Fruit fly (Drosophila melanogaster) whole organism: Measurements from ENCODE around the gene CG7110.
A peak's percentile ranks its signal among the peaks of the same experiment; 100 is the strongest.

ENCODE experiments used
- CG8478 ChIP-seq: fragments of >200 bp; optimal IDR thresholded peaks from 2 replicates; lab custom pipeline; 2018; ENCODE audit warnings: inconsistent platforms
- Dll ChIP-seq: fragments of >200 bp; optimal IDR thresholded peaks from 2 replicates; lab custom pipeline; 2017
- EcR ChIP-seq, 2 experiments: fragments of >200 bp; optimal IDR thresholded peaks; 2 replicates each; lab custom pipeline; 2017; ENCODE audit warnings: missing biosample characterization in 2 of 2, missing genetic modification characterization in 2 of 2, missing genetic modification reagents in 2 of 2
- pan ChIP-seq: fragments of >200 bp; optimal IDR thresholded peaks from 2 replicates; lab custom pipeline; 2017
- psq ChIP-seq: fragments of >200 bp; optimal IDR thresholded peaks from 2 replicates; lab custom pipeline; 2017
- usp ChIP-seq: fragments of >200 bp; optimal IDR thresholded peaks from 2 replicates; lab custom pipeline; 2017; ENCODE audit warnings: missing biosample characterization, missing genetic modification characterization, mixed read lengths

Gene CG7110

DNA sequence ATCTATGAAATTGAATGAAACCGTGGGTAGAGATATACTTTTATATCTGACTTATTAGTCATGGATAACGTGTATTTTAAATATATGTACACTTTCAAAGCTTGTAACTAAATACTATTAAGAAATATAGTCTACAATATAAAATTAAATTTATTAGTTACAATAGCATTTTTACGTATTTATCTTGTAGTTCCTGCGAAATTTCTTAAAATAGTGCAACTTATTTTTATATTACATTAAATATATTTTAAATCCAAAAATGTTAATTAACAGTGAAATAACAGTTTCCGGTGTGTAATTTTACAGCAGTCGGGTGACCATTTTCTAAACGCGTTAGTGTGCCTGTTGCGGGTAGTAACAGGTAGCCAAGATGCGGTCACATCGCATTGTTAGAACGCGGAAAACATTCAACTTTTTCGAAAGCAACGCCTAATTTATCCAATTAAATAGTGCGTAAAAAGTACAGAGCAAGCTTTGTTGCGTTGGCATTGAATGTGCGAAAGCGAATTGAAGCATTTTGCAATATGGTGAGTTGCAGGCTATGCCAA, at the start of gene CG7110, which contains the start of gene CG10859:
CG7110 (plus strand) TSS at position 378 of the 548 bp plus-strand sequence.
CG10859 (minus strand) TSS at position 51 of the 548 bp plus-strand sequence.
- no peak for TF ChIP-seq psq
- TF ChIP-seq CG8478: no peak
- no peak for TF ChIP-seq Dll

DNA sequence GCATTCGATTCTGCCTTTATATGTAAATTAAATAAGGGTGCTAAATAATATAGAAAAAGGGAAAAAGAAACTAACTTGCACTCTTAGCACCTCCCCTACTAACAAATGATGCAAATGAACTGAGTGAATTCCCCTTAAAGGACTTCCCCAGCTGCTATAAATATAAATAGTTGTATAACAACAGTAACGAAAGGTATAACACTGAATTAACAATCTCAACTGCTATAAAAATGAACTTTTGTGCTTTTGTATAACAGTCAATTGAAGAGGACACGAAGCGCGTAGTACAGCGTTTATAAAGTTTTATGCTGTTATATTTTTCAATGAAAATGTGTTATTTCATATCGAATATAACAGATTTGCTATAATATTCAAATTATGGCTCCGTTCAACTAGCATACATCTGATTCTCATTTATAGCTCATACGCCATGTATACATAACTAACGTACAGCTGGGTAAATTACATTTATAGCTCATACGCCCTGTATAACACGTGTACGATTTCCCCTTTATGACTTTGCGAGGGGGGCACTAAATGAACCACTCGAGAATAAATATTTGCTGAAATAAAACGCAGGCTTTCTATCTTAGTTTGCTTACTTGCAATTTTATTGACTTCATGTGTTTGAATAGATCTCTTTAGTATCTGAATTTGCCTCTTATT, 49.4 kb upstream of the CG7110 start:
- TF ChIP-seq usp (no peak), EcR (GFP tag; optimal IDR thresholded peaks at IDR 0.05; lab: Kevin White, UChicago) (no peak), CG8478 (no peak), Dll (no peak), pan (no peak), psq (no peak)

DNA sequence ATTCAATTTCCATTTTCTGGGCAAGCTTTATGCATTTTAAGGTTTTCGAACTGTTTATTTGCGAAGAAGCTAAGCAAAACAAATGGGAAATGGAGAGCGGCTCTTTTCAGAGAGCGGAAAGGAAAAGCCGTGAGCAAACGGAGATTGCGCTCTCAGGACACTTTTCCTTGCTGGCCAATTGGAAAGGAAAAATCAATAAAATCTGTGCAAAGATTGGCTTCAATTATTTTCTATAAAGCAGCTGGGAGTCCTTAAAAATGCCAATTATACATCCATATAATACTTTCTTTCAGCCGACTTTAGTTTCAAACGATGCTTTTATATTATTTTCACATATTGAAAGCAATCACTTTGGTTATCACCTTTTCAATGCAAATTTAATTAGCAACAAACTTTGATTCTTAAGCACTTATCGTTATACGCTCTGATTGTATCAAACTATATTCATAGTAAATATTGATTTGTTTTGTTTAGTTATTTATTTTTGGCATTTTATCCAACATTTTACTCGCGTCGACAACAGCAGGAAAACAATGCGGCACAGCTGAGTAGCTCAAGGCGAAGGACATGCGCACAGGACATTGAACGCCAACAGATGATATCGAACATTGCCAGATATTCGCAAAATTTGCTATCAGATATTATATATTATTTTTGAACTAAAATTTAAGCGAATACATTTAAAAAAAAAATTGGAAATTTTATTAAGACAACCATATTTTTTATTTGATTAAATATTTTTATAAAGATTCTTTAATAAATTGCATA, 44.0 kb upstream of the CG7110 start, which contains the start of gene CG9395:
CG9395 (minus strand) TSS at position 494 of the 768 bp plus-strand sequence.
- TF ChIP-seq Dll (no peak), pan (no peak), CG8478 (no peak), EcR (GFP tag; optimal IDR thresholded peaks at IDR 0.05; lab: Kevin White, UChicago) (no peak), psq (no peak), usp (no peak)

DNA sequence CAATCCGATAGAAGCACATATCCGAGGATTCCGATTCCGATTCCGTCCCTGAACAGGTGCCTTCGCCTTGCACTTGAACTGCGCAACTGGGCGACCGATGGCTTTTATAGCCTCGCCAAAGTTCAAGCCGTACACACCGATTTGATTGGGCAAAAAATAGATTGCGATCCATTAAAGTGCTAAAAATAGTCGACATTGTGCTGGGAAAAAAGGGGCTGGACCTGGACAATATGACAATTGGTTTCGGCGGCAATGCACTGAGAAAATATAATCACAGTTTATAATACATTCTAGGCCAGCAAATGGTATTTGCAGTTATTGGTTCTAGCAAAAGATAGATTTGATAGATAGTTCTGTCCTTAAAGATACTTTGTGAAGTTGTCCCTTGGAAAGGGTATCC, 37.3 kb upstream of the CG7110 start, which contains the start of gene CG9377:
CG9377 (minus strand) TSS at position 101 of the 400 bp plus-strand sequence.
- TF ChIP-seq usp (no peak), pan (no peak), CG8478 (no peak), EcR (GFP tag; optimal IDR thresholded peaks at IDR 0.05; lab: Kevin White, UChicago) (no peak), psq (no peak), Dll (no peak)

DNA sequence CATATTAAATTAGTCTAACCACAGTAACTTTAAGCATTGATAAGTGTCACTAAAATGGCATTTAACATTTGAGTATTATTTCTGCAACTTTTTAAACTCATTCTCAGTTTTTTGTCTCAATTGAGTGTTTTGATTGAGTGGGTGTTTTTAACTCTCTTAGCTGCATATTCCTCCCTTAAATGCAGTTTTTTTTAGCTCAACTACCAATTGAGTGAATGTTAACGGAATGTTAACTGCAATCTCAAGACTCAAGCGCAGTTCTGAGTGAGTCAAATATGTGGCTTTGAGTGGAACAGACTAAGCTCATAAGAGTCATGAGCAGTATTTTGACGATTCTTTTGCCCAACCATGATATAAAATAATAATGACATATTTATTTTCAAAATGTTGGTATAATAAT, 35.8 kb upstream of the CG7110 start:
- no peak for TF ChIP-seq Dll

DNA sequence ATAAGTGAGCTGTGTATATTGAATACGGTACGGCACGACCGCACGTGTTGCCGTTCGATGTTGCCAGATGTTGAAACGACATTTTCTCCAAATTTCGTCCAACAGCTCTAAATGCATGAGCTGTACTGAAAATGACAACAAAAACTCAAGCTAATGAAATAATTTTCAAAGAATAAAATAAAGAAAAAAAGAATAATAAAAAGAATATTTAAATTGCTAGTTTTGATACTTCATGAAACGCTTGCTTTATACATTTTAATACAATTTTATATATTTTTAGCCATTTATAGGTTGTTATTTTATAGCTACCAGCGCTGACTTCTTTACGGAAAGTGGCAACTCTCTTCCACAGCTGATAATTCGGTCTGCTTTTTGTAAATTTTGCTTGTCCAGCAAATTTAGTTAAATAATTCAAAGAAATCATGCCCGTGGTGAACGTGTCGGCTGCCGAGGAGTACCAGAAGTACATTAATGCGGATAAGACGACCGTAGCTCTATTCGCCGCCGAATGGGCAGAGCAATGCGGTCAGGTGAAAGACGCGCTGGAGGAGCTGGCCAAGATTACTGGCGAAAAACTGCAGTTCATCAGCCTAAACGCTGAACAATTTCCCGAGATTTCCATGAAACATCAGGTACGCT, 32.6 kb upstream of the CG7110 start, which contains the start of the genes Nnp-1 and Grx3:
Nnp-1 (minus strand) TSS at position 81 of the 639 bp plus-strand sequence.
Grx3 (plus strand) TSS at position 339 of the 639 bp plus-strand sequence.
- TF ChIP-seq CG8478 (no peak), usp (no peak), psq (no peak), pan (no peak), Dll (no peak), EcR (GFP tag; optimal IDR thresholded peaks at IDR 0.05; lab: Kevin White, UChicago) (no peak)

DNA sequence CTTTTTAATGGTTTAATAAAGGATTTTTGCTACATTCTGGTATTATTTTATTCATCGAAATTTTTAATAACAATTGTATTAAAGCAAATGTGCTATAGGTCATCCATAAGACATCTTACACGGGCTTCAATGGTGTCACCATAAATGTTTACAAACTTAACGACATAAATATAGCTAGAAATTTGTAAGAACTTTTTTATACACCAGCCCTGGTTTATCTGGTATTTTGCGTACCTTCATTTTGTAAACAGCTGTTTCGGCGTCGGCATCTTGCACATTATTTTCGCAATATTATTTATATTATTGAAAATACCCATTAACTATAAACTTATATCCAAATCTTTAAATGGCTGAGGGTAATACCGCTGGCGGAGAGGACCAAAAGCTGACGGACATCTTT, 31.4 kb upstream of the CG7110 start, which contains the start of gene Tap42:
Tap42 (plus strand) TSS at position 240 of the 400 bp plus-strand sequence.
- TF ChIP-seq usp (no peak), EcR (GFP tag; optimal IDR thresholded peaks at IDR 0.05; lab: Kevin White, UChicago) (no peak), psq (no peak), CG8478 (no peak), Dll (no peak), pan (no peak)

DNA sequence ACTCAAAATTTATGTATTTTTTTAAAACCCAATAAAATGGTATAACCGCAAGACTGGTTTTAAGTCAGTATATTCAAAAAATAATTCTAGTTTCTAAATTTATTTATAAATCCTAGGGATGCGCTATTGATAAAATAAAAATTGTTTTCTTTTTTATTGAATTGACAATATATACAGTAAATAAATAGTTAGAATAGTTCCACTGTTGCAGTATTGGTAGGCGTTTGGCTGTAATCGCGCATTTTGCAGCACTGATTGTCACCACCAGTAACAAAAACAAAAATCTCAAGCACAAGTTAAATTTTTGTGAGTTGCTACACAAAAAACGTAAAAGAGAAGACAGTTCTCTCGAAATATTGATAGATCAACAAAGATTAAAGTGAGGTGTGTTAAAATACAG, 29.9 kb upstream of the CG7110 start, which contains the start of gene CG31855:
CG31855 (plus strand) TSS at position 265 of the 400 bp plus-strand sequence.
- no peak for TF ChIP-seq psq
- no peak for TF ChIP-seq EcR (GFP tag; optimal IDR thresholded peaks at IDR 0.05; lab: Kevin White, UChicago)
- TF ChIP-seq usp: no peak
- no peak for TF ChIP-seq CG8478
- TF ChIP-seq pan: no peak
- no peak for TF ChIP-seq Dll

DNA sequence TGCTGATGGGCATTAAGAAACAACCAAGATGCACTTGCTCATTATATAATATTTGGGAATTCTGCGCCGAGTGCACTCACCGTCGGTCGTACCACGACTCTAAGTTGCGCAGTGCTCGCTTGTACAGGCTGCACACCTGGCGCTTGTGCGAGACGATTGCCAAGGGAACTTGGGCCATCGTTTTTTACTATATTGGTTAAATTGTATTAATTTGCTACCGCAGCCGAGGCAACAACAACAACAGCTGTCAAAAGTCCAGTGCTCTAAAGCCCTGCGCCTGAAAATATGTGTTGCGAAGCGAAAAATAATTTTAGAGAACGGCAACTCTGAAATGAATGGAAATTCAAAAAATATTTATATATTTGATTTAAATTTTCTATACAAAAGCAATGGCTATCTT, 28.0 kb upstream of the CG7110 start, which contains the start of gene ND-B22:
ND-B22 (minus strand) TSS at position 349 of the 400 bp plus-strand sequence.
- TF ChIP-seq CG8478: no peak
- no peak for TF ChIP-seq pan
- TF ChIP-seq Dll: no peak
- TF ChIP-seq EcR (GFP tag; optimal IDR thresholded peaks at IDR 0.05; lab: Kevin White, UChicago): no peak
- TF ChIP-seq psq: no peak
- TF ChIP-seq usp: no peak

DNA sequence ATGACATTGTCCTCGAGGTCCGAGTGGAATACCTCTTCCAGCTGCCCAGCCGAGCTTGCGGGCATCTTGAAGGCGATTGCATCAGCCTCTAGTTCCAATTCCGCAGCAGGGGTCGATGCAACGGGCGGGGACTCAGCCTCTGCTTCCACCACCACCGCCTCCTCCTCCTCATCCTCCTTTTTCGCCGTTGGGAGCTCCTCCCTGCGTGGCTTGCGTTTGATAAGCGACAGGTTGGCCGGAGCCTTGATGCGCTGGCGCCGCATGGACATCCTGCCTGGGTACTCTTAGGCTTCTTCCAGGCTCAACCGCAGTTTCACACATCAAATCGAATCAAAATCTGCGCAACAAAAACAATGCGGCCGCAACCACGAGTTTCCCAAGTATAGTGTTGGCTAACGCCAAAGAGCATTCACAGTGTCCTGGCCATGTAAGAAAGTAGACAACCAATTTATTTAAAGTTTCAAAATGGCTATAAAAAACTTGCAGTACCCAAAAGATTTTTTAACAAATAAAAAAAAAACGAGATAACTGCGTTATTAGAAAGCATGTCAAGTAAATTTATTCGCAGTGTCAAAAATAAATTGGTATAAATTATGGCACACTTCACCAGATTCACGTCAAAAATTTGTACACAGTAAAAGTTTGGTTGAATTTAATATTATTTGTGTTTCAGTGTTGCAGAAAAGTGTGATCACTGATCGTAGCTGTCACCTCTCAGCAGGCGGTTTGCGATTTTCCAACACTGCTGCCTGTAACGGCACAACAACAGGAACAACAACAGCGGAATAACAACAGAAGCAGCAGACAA, 25.2 kb upstream of the CG7110 start, which contains the start of the genes Bdp1 and CG6565:
Bdp1 (minus strand) TSS at position 456 of the 808 bp plus-strand sequence.
CG6565 (plus strand) TSS at position 585 of the 808 bp plus-strand sequence.
- TF ChIP-seq CG8478: no peak
- TF ChIP-seq pan: no peak
- TF ChIP-seq usp: no peak
- TF ChIP-seq EcR (GFP tag; optimal IDR thresholded peaks at IDR 0.05; lab: Kevin White, UChicago): no peak
- no peak for TF ChIP-seq psq
- no peak for TF ChIP-seq Dll

DNA sequence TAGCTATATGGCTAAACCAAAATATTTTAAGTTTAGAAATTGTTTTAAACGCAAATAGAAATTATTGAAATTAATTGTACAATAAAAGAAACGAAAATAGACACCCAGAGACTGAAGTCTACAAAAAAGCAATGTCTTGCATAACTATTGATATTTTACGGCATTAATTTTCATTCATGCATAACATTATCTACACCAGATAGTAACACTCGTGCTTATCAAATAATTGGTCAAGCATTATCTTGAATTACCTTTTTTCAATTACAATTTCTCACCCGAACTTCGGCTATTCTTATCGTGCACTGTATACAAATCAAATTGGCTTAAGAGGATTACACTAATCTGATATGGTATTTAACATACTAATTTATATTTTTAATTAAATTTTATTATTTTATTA, 22.7 kb upstream of the CG7110 start:
- no peak for TF ChIP-seq CG8478
- TF ChIP-seq EcR (GFP tag; optimal IDR thresholded peaks at IDR 0.05; lab: Kevin White, UChicago): no peak
- no peak for TF ChIP-seq pan
- TF ChIP-seq psq: no peak
- TF ChIP-seq Dll: no peak
- TF ChIP-seq usp: no peak

DNA sequence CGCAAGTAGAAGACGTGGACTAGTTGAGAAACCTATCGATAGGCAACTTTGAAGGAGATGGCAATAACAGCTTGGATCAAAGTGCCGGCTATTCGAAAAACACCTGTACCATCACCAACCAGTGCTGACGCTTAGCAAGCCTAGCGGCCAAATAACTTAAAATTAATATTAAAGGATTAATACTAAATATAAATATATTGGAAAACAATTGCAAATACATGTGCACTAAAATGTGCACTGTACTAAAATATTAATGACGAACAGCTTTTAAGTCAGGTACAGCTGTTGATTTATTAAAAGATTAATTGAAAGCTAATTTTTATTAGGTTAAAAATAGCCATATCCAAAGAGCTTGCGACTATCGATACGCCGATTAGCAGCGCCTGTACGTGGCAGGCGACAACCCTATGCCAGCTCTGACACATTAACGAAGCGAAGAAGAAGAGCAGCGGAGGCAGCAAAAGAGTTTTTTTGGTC, 20.3 kb upstream of the CG7110 start, which contains the start of the genes CG9302 and beta'COP:
CG9302 (minus strand) TSS at position 51 of the 477 bp plus-strand sequence.
beta'COP (plus strand) TSS at position 415 of the 477 bp plus-strand sequence.
- TF ChIP-seq pan (peak; percentile 83), psq (no peak)
